Worm (Caenorhabditis elegans) whole organism, young adult: Measurements from ENCODE around the gene srh-71.
"Not testable (repeated sequence)": the region's sequence is repeated elsewhere in the genome, so short reads cannot be mapped to it uniquely, and the experiment has no call there.

Source experiments
- B0035.1 ChIP-seq: sonication (generic microtip); optimal IDR thresholded peaks from 2 replicates; lab custom pipeline; 2016; ENCODE audit warnings: missing genetic modification characterization, mild to moderate bottlenecking, missing compliant biosample characterization, missing genotype, missing genetic modification reagents
- F10E7.11 ChIP-seq: sonication (generic microtip); optimal IDR thresholded peaks from 2 replicates; lab custom pipeline; 2017; ENCODE audit warnings: mild to moderate bottlenecking, missing genetic modification characterization, moderate library complexity, missing compliant biosample characterization
- F22D6.2 ChIP-seq: sonication (generic microtip); optimal IDR thresholded peaks from 2 replicates; lab custom pipeline; 2016; ENCODE audit warnings: mild to moderate bottlenecking, missing genetic modification characterization, missing compliant biosample characterization
- F37B4.10 ChIP-seq: fragments of 200-800 bp; sonication (Bioruptor generic); IDR thresholded peaks from 2 replicates; pipeline ENCODE4 v1.3.6; 2022; ENCODE audit warnings: missing genetic modification characterization, missing compliant biosample characterization
- F57C9.4 ChIP-seq: sonication (generic microtip); optimal IDR thresholded peaks from 2 replicates; lab custom pipeline; 2017; ENCODE audit warnings: mild to moderate bottlenecking, missing genetic modification characterization, missing compliant biosample characterization
- K12H6.12 ChIP-seq: fragments of 200-800 bp; sonication (Bioruptor generic); optimal IDR thresholded peaks from 2 replicates; lab custom pipeline; 2018; ENCODE audit warnings: mild to moderate bottlenecking, missing genetic modification characterization, missing compliant biosample characterization
- aptf-3 ChIP-seq: fragments of 200-800 bp; sonication (Bioruptor generic); IDR thresholded peaks from 2 replicates; pipeline ENCODE4 v1.3.6; 2022; ENCODE audit warnings: missing genetic modification characterization, missing compliant biosample characterization
- attf-5 ChIP-seq: fragments of 200-800 bp; sonication (Bioruptor generic); optimal IDR thresholded peaks from 2 replicates; lab custom pipeline; 2018; ENCODE audit warnings: mild to moderate bottlenecking, missing genetic modification characterization, missing compliant biosample characterization
- bed-1 ChIP-seq: fragments of 200-800 bp; sonication (Bioruptor generic); IDR thresholded peaks from 2 replicates; pipeline ENCODE4 v1.3.6; 2022; ENCODE audit warnings: missing genetic modification reagents, missing genetic modification characterization, missing compliant biosample characterization
- cebp-1 ChIP-seq, 2 experiments: fragments of 200-800 bp in 1 of 2; sonication (Bioruptor generic) in 1 of 2; sonication (generic microtip) in 1 of 2; IDR thresholded peaks in 1 of 2; optimal IDR thresholded peaks in 1 of 2; 2 replicates each; pipeline versions ENCODE4 v1.3.6 to Lab custom; 2017 to 2022; ENCODE audit warnings: missing compliant biosample characterization in 2 of 2, missing genetic modification characterization in 2 of 2, mild to moderate bottlenecking in 1 of 2, missing genetic modification reagents in 1 of 2, moderate library complexity in 1 of 2
- ceh-100 ChIP-seq: fragments of 200-800 bp; sonication (Bioruptor generic); IDR thresholded peaks from 2 replicates; pipeline ENCODE4 v1.3.6; 2022; ENCODE audit warnings: missing genetic modification reagents, missing genetic modification characterization, missing compliant biosample characterization
- ceh-40 ChIP-seq: fragments of 200-800 bp; sonication (Bioruptor generic); IDR thresholded peaks from 2 replicates; pipeline ENCODE4 v1.3.6; 2022; ENCODE audit warnings: missing genetic modification characterization, missing compliant biosample characterization
- ceh-91 ChIP-seq: fragments of 200-800 bp; sonication (Bioruptor generic); IDR thresholded peaks from 2 replicates; pipeline ENCODE4 v1.3.6; 2022; ENCODE audit warnings: missing genetic modification reagents, missing genetic modification characterization, missing compliant biosample characterization
- chd-7 ChIP-seq: sonication (generic microtip); optimal IDR thresholded peaks from 2 replicates; lab custom pipeline; 2016; ENCODE audit warnings: mild to moderate bottlenecking, missing genetic modification characterization, moderate library complexity, missing compliant biosample characterization
- dox-1 ChIP-seq: fragments of 200-800 bp; sonication (Bioruptor generic); IDR thresholded peaks from 2 replicates; pipeline ENCODE4 v1.3.6; 2022; ENCODE audit warnings: missing genetic modification reagents, missing genetic modification characterization, missing compliant biosample characterization
- egl-44 ChIP-seq: fragments of 200-800 bp; sonication (Bioruptor generic); IDR thresholded peaks from 2 replicates; pipeline ENCODE4 v1.3.6; 2022; ENCODE audit warnings: missing genetic modification reagents, missing genetic modification characterization, missing compliant biosample characterization
- fkh-3 ChIP-seq: sonication (generic microtip); optimal IDR thresholded peaks from 2 replicates; lab custom pipeline; 2016; ENCODE audit warnings: mild to moderate bottlenecking, missing genetic modification characterization, missing compliant biosample characterization
- hlh-12 ChIP-seq: sonication (generic microtip); optimal IDR thresholded peaks from 2 replicates; lab custom pipeline; 2016; ENCODE audit warnings: missing genetic modification characterization, missing compliant biosample characterization
- hlh-26 ChIP-seq: fragments of 200-800 bp; sonication (Bioruptor generic); conservative IDR thresholded peaks from 2 replicates; pipeline ENCODE4 v1.3.6; 2022; ENCODE audit warnings: missing genetic modification reagents, missing genetic modification characterization, missing compliant biosample characterization
- hmg-1.2 ChIP-seq: fragments of 200-800 bp; sonication (Bioruptor generic); IDR thresholded peaks from 2 replicates; pipeline ENCODE4 v1.3.6; 2022; ENCODE audit warnings: missing genetic modification reagents, missing genetic modification characterization, missing compliant biosample characterization
- hmg-20 ChIP-seq: fragments of 200-800 bp; sonication (Bioruptor generic); IDR thresholded peaks from 2 replicates; pipeline ENCODE4 v1.3.6; 2022; ENCODE audit warnings: missing genetic modification reagents, missing genetic modification characterization, missing compliant biosample characterization
- lin-26 ChIP-seq: fragments of 200-800 bp; sonication (Bioruptor generic); IDR thresholded peaks from 2 replicates; pipeline ENCODE4 v1.3.6; 2022; ENCODE audit warnings: missing genetic modification reagents, missing genetic modification characterization, missing compliant biosample characterization
- lin-54 ChIP-seq: fragments of 200-800 bp; sonication (Bioruptor generic); optimal IDR thresholded peaks from 2 replicates; lab custom pipeline; 2018; ENCODE audit warnings: mild to moderate bottlenecking, missing genetic modification characterization, missing compliant biosample characterization
- lsy-27 ChIP-seq: sonication (generic microtip); optimal IDR thresholded peaks from 2 replicates; lab custom pipeline; 2017; ENCODE audit warnings: missing genetic modification characterization, mild to moderate bottlenecking, missing compliant biosample characterization, antibody characterized with exemption, missing genotype, borderline replicate concordance; ENCODE audit not compliant: insufficient read depth
- mes-4 ChIP-seq: sonication (generic microtip); optimal IDR thresholded peaks from 2 replicates; lab custom pipeline; 2016; ENCODE audit warnings: missing genotype, missing genetic modification characterization, missing compliant biosample characterization
- mxl-1 ChIP-seq: sonication (generic microtip); optimal IDR thresholded peaks from 2 replicates; lab custom pipeline; 2016; ENCODE audit warnings: missing genetic modification characterization, missing compliant biosample characterization
- nfya-2 ChIP-seq: fragments of 200-800 bp; sonication (Bioruptor generic); IDR thresholded peaks from 2 replicates; pipeline ENCODE4 v1.3.6; 2022; ENCODE audit warnings: missing genetic modification reagents, missing genetic modification characterization, missing compliant biosample characterization
- nhr-120 ChIP-seq: fragments of 200-800 bp; sonication (Bioruptor generic); IDR thresholded peaks from 2 replicates; pipeline ENCODE4 v1.3.6; 2022; ENCODE audit warnings: missing genetic modification characterization, missing compliant biosample characterization
- nhr-27 ChIP-seq: fragments of 200-800 bp; sonication (Bioruptor generic); optimal IDR thresholded peaks from 2 replicates; lab custom pipeline; 2018; ENCODE audit warnings: mild to moderate bottlenecking, missing genetic modification characterization, moderate library complexity, missing compliant biosample characterization
- pha-4 ChIP-seq: fragments of 150-350 bp; sonication (generic microtip); optimal IDR thresholded peaks from 2 replicates; lab custom pipeline; 2014; ENCODE audit warnings: missing biosample characterization, missing genetic modification reagents, missing genetic modification characterization
- rcor-1 ChIP-seq: fragments of 200-800 bp; sonication (Bioruptor generic); IDR thresholded peaks from 2 replicates; pipeline ENCODE4 v1.3.6; 2022; ENCODE audit warnings: missing genetic modification reagents, missing genetic modification characterization, missing compliant biosample characterization
- rpc-1 ChIP-seq, 2 experiments: fragments of 150-350 bp in 1 of 2; sonication (generic microtip) in 1 of 2; optimal IDR thresholded peaks; 2 replicates each; lab custom pipeline; 2014 to 2018; ENCODE audit warnings: missing biosample characterization in 1 of 2, missing genetic modification characterization in 1 of 2, missing genetic modification reagents in 1 of 2, missing genotype in 1 of 2
- sea-2 ChIP-seq: fragments of 200-800 bp; sonication (Bioruptor generic); IDR thresholded peaks from 2 replicates; pipeline ENCODE4 v1.3.6; 2022; ENCODE audit warnings: missing genetic modification characterization, missing compliant biosample characterization
- snpc-1.3 ChIP-seq: sonication (generic microtip); optimal IDR thresholded peaks from 2 replicates; lab custom pipeline; 2017; ENCODE audit warnings: missing genetic modification characterization, mild to moderate bottlenecking, missing compliant biosample characterization, antibody characterized with exemption, moderate library complexity, missing genotype, missing genetic modification reagents; ENCODE audit not compliant: insufficient read depth
- snpc-3.4 ChIP-seq: sonication (generic microtip); optimal IDR thresholded peaks from 2 replicates; lab custom pipeline; 2017; ENCODE audit warnings: missing genetic modification characterization, mild to moderate bottlenecking, missing compliant biosample characterization, antibody characterized with exemption, moderate library complexity, missing genotype, missing genetic modification reagents
- snpc-4 ChIP-seq, 5 experiments: fragments of 150-350 bp in 1 of 5; sonication (generic microtip) in 4 of 5; optimal IDR thresholded peaks; 2 replicates each; lab custom pipeline; 2014 to 2018; ENCODE audit warnings: missing genetic modification characterization in 5 of 5, missing biosample characterization in 3 of 5, antibody characterized with exemption in 2 of 5, mild to moderate bottlenecking in 2 of 5, missing compliant biosample characterization in 2 of 5, missing genotype in 2 of 5, moderate library complexity in 2 of 5, missing genetic modification reagents in 1 of 5
- zim-3 ChIP-seq: sonication (generic microtip); optimal IDR thresholded peaks from 2 replicates; lab custom pipeline; 2017; ENCODE audit warnings: mild to moderate bottlenecking, missing genetic modification characterization, moderate library complexity, missing compliant biosample characterization
- ztf-25 ChIP-seq: fragments of 200-800 bp; sonication (Bioruptor generic); IDR thresholded peaks from 2 replicates; pipeline ENCODE4 v1.3.6; 2022; ENCODE audit warnings: missing genetic modification reagents, missing genetic modification characterization, missing compliant biosample characterization
- ztf-28 ChIP-seq: fragments of 200-800 bp; sonication (Bioruptor generic); IDR thresholded peaks from 2 replicates; pipeline ENCODE4 v1.3.6; 2022; ENCODE audit warnings: missing genetic modification reagents, missing genetic modification characterization, missing compliant biosample characterization
- ztf-3 ChIP-seq: fragments of 200-800 bp; sonication (Bioruptor generic); optimal IDR thresholded peaks from 2 replicates; lab custom pipeline; 2018; ENCODE audit warnings: mild to moderate bottlenecking, missing genetic modification characterization, missing compliant biosample characterization
- ztf-6 ChIP-seq: fragments of 200-800 bp; sonication (Bioruptor generic); IDR thresholded peaks from 2 replicates; pipeline ENCODE4 v1.3.6; 2022; ENCODE audit warnings: missing genetic modification reagents, missing genetic modification characterization, missing compliant biosample characterization

srh-71 gene

ce11 chrII:3126741-3127140 lies 3.4 kb downstream of the srh-71 start, which contains the start of gene ins-31:
Gene ins-31, plus strand, starts transcription at chrII:3127041.
- TF ChIP-seq bed-1 (GFP tag; lab: Robert Waterston, UW); lin-54; rpc-1 (optimal IDR thresholded peaks at IDR 0.05; lab: Kevin White, UChicago); rpc-1 (tag; optimal IDR thresholded peaks at IDR 0.05; lab: Kevin White, UChicago): not testable (repeated sequence)

DNA sequence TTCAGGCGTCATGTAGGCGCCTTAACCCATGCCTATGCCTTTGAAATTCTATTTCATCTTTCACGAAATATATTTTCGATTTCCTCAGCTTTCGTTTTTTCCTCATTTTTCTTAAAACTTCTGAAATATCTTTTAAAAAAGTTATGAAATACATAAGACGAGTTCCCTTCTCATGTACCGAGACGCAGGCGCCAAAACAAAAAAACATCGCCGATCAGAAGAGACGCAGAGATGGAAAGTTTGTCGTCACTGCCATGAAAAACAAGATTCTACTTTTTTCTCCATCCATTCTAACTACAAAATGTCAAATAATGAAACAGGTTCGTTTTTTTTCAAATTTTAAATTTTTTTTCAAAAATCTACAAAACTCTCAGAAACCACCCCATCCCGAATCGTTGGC lies 5.7 kb downstream of the srh-71 start, which contains the start of gene chil-24:
TSS of gene chil-24 (plus strand) at position 156 of the 400 bp plus-strand sequence.
- TF ChIP-seq hmg-20 (GFP tag; lab: Robert Waterston, UW) (no peak), K12H6.12 (tag; lab: Kevin White, UChicago) (no peak), egl-44 (GFP tag; lab: Robert Waterston, UW) (no peak), ceh-40 (GFP tag; lab: Robert Waterston, UW) (no peak), hmg-1.2 (peak; percentile 96), cebp-1 (GFP tag; IDR thresholded peaks at IDR 0.05; lab: Robert Waterston, UW) (no peak), cebp-1 (tag; optimal IDR thresholded peaks at IDR 0.05; lab: Kevin White, UChicago) (peak; percentile 78), nfya-2 (GFP tag; lab: Robert Waterston, UW) (no peak), rcor-1 (GFP tag; lab: Robert Waterston, UW) (no peak), attf-5 (peak; percentile 35), hlh-26 (GFP tag; lab: Robert Waterston, UW) (no peak)
- TF ChIP-seq, all 124 proteins: peak for 3

- TF ChIP-seq lsy-27 (tag; lab: Kevin White, UChicago) (no peak), F22D6.2 (no peak), ceh-100 (GFP tag; lab: Robert Waterston, UW) (no peak), hmg-1.2 (no peak), rpc-1 (optimal IDR thresholded peaks at IDR 0.05; lab: Kevin White, UChicago) (no peak), rpc-1 (tag; optimal IDR thresholded peaks at IDR 0.05; lab: Kevin White, UChicago) (no peak), fkh-3 (tag; lab: Kevin White, UChicago) (no peak), dox-1 (GFP tag; lab: Robert Waterston, UW) (no peak), zim-3 (tag; lab: Kevin White, UChicago) (no peak), lin-26 (GFP tag; lab: Robert Waterston, UW) (no peak), F10E7.11 (tag; lab: Kevin White, UChicago) (no peak), mxl-1 (no peak), hlh-12 (tag; lab: Kevin White, UChicago) (no peak), nhr-27 (tag; lab: Kevin White, UChicago) (no peak), nfya-2 (GFP tag; lab: Robert Waterston, UW) (no peak), snpc-1.3 (tag; lab: Kevin White, UChicago) (no peak), chd-7 (tag; lab: Kevin White, UChicago) (no peak), ztf-3 (GFP tag; lab: Kevin White, UChicago) (no peak), pha-4 (tag; lab: Kevin White, UChicago) (no peak), aptf-3 (GFP tag; lab: Robert Waterston, UW) (no peak), F57C9.4 (no peak)
- TF ChIP-seq, all 124 proteins: peak for 0
These were observed 12.0 kb downstream of the srh-71 start for ce11 chrII:3135293-3135692.

ce11 chrII:3137804-3138203 lies 14.5 kb downstream of the srh-71 start, which contains the start of gene sri-54:
Gene sri-54, minus strand, starts transcription at chrII:3137904.
- TF ChIP-seq K12H6.12 (tag; lab: Kevin White, UChicago), result no peak
- no peak for TF ChIP-seq ztf-3 (GFP tag; lab: Kevin White, UChicago)
- TF ChIP-seq snpc-3.4 (tag; lab: Kevin White, UChicago), result no peak
- no peak for TF ChIP-seq ceh-100 (GFP tag; lab: Robert Waterston, UW)
- TF ChIP-seq sea-2 (GFP tag; lab: Robert Waterston, UW), result no peak
- TF ChIP-seq snpc-1.3 (tag; lab: Kevin White, UChicago), result no peak
- no peak for TF ChIP-seq mxl-1
- no peak for TF ChIP-seq ztf-28
- TF ChIP-seq ceh-91 (GFP tag; lab: Robert Waterston, UW), result no peak
- no peak for TF ChIP-seq B0035.1 (tag; lab: Kevin White, UChicago)
- no peak for TF ChIP-seq nhr-120
- TF ChIP-seq ztf-6 (GFP tag; lab: Robert Waterston, UW), result no peak
- no peak for TF ChIP-seq snpc-4 (GFP tag; optimal IDR thresholded peaks at IDR 0.05; lab: Kevin White, UChicago)
- TF ChIP-seq snpc-4 (tag; optimal IDR thresholded peaks at IDR 0.05; lab: Kevin White, UChicago), result no peak
- no peak for TF ChIP-seq F37B4.10 (GFP tag; lab: Robert Waterston, UW)
- no peak for TF ChIP-seq ztf-25 (GFP tag; lab: Robert Waterston, UW)
- no peak for TF ChIP-seq mes-4 (tag; lab: Kevin White, UChicago)
